Worm (Caenorhabditis elegans) whole organism, L4/young adult: ENCODE data around the gene B0507.1.

Source experiments
- W03F9.2 ChIP-seq: fragments of 150-350 bp; optimal IDR thresholded peaks from 2 replicates; lab custom pipeline; 2014; ENCODE audit warnings: missing biosample characterization, missing genetic modification characterization
- dao-5 ChIP-seq: sonication (generic microtip); optimal IDR thresholded peaks from 2 replicates; lab custom pipeline; 2016; ENCODE audit warnings: missing genotype, missing genetic modification characterization, moderate library complexity, missing compliant biosample characterization
- him-1 ChIP-seq: sonication (generic microtip); optimal IDR thresholded peaks from 2 replicates; lab custom pipeline; 2016; ENCODE audit warnings: missing genotype, missing genetic modification reagents, missing genetic modification characterization, missing compliant biosample characterization

- TF ChIP-seq W03F9.2 (tag; lab: Kevin White, UChicago) (no peak), dao-5 (tag; lab: Kevin White, UChicago) (no peak), him-1 (tag; lab: Kevin White, UChicago) (no peak)
Measured at ce11 chrV:8769154-8769553, 7.2 kb upstream of the B0507.1 start.
